Fruit fly (Drosophila melanogaster) whole organism, pupa: ENCODE data around the gene CecA2.

ENCODE experiments used
- CG12605 ChIP-seq: fragments of 200-800 bp; sonication (Bioruptor generic); IDR thresholded peaks from 2 replicates; pipeline ENCODE4 v1.3.6; 2022; ENCODE audit warnings: missing biosample characterization, missing genetic modification characterization
- CG13204 ChIP-seq: fragments of 200-800 bp; sonication (Bioruptor generic); optimal IDR thresholded peaks from 2 replicates; lab custom pipeline; 2018; ENCODE audit warnings: missing biosample characterization, mild to moderate bottlenecking, missing genetic modification characterization, moderate library complexity
- CG14655 ChIP-seq: fragments of 200-800 bp; sonication (Bioruptor generic); optimal IDR thresholded peaks from 3 replicates; lab custom pipeline; 2017; ENCODE audit warnings: mild to moderate bottlenecking, missing biosample characterization, missing genetic modification reagents, missing genetic modification characterization
- CG15710 ChIP-seq: fragments of 200-800 bp; sonication (Bioruptor generic); optimal IDR thresholded peaks from 2 replicates; lab custom pipeline; 2018; ENCODE audit warnings: missing biosample characterization, mild to moderate bottlenecking, missing genetic modification characterization, moderate library complexity
- CG8159 ChIP-seq: fragments of 200-800 bp; sonication (Bioruptor generic); optimal IDR thresholded peaks from 3 replicates; lab custom pipeline; 2018; ENCODE audit warnings: missing biosample characterization, mild to moderate bottlenecking, missing genetic modification characterization, moderate library complexity
- CG8301 ChIP-seq: fragments of 200-800 bp; sonication (Bioruptor generic); optimal IDR thresholded peaks from 2 replicates; lab custom pipeline; 2018; ENCODE audit warnings: missing biosample characterization, mild to moderate bottlenecking, missing genetic modification characterization
- Pif1B ChIP-seq: fragments of 200-800 bp; sonication (Bioruptor generic); optimal IDR thresholded peaks from 3 replicates; lab custom pipeline; 2016; ENCODE audit warnings: missing biosample characterization, missing genetic modification characterization
- fd96Ca ChIP-seq: fragments of 200-800 bp; sonication (Bioruptor generic); IDR thresholded peaks from 3 replicates; pipeline ENCODE4 v1.3.6; 2022; ENCODE audit warnings: missing biosample characterization, missing genetic modification characterization

DNA sequence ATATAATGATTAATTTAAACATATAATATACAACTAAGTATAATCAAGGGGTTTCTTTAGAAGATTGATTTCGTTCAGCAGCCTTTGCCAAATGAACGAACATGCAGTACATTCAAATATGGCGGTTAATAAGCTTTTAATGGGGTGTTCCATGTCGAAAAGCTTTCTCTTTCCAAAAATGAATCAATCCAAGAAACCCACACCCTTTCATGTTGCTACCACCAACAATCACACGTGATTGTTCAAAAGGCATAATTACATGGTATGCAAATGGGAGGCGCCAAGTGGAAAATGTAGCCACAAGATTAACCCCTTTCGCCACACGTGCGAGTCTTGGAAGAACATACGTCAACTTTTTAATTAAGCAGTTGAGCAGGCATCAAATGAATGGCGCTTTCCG, 6.0 kb upstream of the CecA2 start:
- TF ChIP-seq CG14655 (no peak), CG12605 (GFP tag; lab: Robert Waterston, UW) (no peak), CG8159 (tag; lab: Kevin White, UChicago) (no peak), CG15710 (tag; lab: Kevin White, UChicago) (no peak), CG13204 (no peak), Pif1B (GFP tag; lab: Kevin White, UChicago) (no peak), CG8301 (tag; lab: Kevin White, UChicago) (no peak), fd96Ca (GFP tag; lab: Robert Waterston, UW) (no peak)
